Worm (Caenorhabditis elegans): ENCODE data around the gene D1086.18.
A peak's percentile ranks its signal among the peaks of the same experiment; 100 is the strongest.

Gene D1086.18

DNA sequence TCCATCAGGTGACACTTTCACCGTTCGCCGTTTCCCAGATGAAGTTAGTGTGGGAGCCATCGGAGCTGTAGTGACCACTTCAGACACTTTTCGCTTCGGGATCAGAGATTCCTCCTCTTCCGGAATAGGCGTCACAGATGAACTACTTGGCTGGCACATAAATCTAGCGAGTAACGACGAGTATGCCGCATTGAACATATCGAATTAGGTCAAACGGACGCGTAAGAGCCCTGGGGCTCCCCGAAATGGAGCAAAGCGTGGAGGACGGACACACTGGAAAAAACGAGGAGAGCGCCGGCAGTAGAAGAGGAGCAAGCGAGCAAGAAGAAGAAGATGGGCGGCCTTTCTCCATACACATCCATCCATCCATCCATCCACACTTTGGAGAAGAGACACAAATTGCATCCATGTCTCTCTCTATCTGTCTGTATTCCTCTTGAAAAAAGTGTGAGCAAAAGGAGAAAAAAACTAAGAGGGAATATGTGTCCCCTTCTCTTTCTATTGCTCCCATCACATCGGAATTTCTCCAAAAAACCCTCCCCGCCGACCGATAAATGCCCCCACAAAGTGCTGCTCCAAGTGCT is 40.7 kb downstream of the D1086.18 start:
- TF ChIP-seq lin-14 (GFP tag; optimal IDR thresholded peaks at IDR 0.05) (peak; percentile 57), zip-4 (GFP tag; optimal IDR thresholded peaks at IDR 0.05) (no peak), elt-3 (tag; optimal IDR thresholded peaks at IDR 0.05) (no peak), tbx-2 (tag; optimal IDR thresholded peaks at IDR 0.05) (no peak), Y116A8C.19 (tag; optimal IDR thresholded peaks at IDR 0.05; ENCODE audit: borderline replicate concordance) (no peak), hlh-17 (GFP tag; optimal IDR thresholded peaks at IDR 0.05; ENCODE audit: borderline replicate concordance) (no peak), C16A3.4 (tag; optimal IDR thresholded peaks at IDR 0.05) (no peak), vab-15 (tag; optimal IDR thresholded peaks at IDR 0.05) (no peak), unc-62 (GFP tag; optimal IDR thresholded peaks at IDR 0.05) (no peak), dpl-1 (GFP tag; optimal IDR thresholded peaks at IDR 0.05) (no peak), mdl-1 (tag; optimal IDR thresholded peaks at IDR 0.05) (no peak), efl-3 (GFP tag; optimal IDR thresholded peaks at IDR 0.05) (no peak), fkh-10 (GFP tag; optimal IDR thresholded peaks at IDR 0.05) (peak; percentile 3), fkh-4 (tag; optimal IDR thresholded peaks at IDR 0.05; ENCODE audit: borderline replicate concordance) (no peak), ceh-82 (tag; optimal IDR thresholded peaks at IDR 0.05) (peak in 1 of 3 experiments; percentile 27), tlp-1 (tag; optimal IDR thresholded peaks at IDR 0.05) (no peak), ceh-90 (tag; optimal IDR thresholded peaks at IDR 0.05) (no peak), alr-1 (tag; optimal IDR thresholded peaks at IDR 0.05; ENCODE audit: borderline replicate concordance) (no peak), unc-86 (tag; optimal IDR thresholded peaks at IDR 0.05) (no peak), ets-5 (GFP tag; IDR thresholded peaks at IDR 0.05) (no peak), pqm-1 (tag; optimal IDR thresholded peaks at IDR 0.05) (no peak)

- TF ChIP-seq efl-1 (optimal IDR thresholded peaks at IDR 0.05) (no peak), efl-1 (GFP tag; optimal IDR thresholded peaks at IDR 0.05 in 1 of 2) (peak in 1 of 2 experiments; percentile 83), ama-1 (optimal IDR thresholded peaks at IDR 0.05) (no peak), lin-14 (GFP tag; optimal IDR thresholded peaks at IDR 0.05) (peak; percentile 37), lin-35 (GFP tag; optimal IDR thresholded peaks at IDR 0.05) (peak in 1 of 2 experiments; percentile 7), mdl-1 (tag; optimal IDR thresholded peaks at IDR 0.05) (no peak), nhr-77 (tag; optimal IDR thresholded peaks at IDR 0.05) (no peak)
These were observed 42.1 kb downstream of the D1086.18 start for ce11 chrV:14127834-14128233.

DNA sequence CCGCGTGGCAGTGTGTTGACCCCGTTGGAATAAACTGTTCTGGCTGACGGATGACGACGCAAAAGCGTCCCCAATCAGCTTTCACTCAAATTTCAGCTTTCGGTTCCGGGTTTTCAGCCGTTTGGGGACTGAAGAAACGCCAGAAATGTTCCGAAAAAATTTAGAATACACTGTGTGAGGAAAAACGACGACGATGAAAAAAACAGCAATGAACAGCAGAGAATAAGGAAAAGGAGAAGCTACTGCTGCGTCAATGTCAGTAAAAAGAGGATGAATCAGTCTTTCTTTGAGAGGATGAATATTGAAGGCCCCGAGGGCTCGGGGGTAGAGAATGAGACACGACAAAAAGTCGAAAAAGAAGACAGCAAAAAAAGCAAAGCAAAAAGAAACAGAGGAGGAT is 43.2 kb downstream of the D1086.18 start:
- TF ChIP-seq lin-14 (GFP tag; optimal IDR thresholded peaks at IDR 0.05) (peak; percentile 9), pax-3 (tag; optimal IDR thresholded peaks at IDR 0.05) (peak; percentile 41), C34B4.2 (tag; optimal IDR thresholded peaks at IDR 0.05) (no peak), hlh-4 (tag; optimal IDR thresholded peaks at IDR 0.05) (no peak), efl-1 (optimal IDR thresholded peaks at IDR 0.05) (no peak), efl-1 (GFP tag; optimal IDR thresholded peaks at IDR 0.05 in 1 of 2) (peak in 1 of 2 experiments; percentile 88), ets-5 (GFP tag; IDR thresholded peaks at IDR 0.05) (no peak), skn-1 (tag; optimal IDR thresholded peaks at IDR 0.05) (no peak), zag-1 (tag; optimal IDR thresholded peaks at IDR 0.05) (no peak), nhr-71 (tag; optimal IDR thresholded peaks at IDR 0.05) (no peak), mep-1 (tag; optimal IDR thresholded peaks at IDR 0.05) (no peak), fos-1 (tag; optimal IDR thresholded peaks at IDR 0.05) (no peak), elt-3 (tag; optimal IDR thresholded peaks at IDR 0.05) (no peak), nhr-12 (tag; optimal IDR thresholded peaks at IDR 0.05) (no peak)

- TF ChIP-seq nhr-77 (tag; optimal IDR thresholded peaks at IDR 0.05) (no peak), lin-14 (GFP tag; optimal IDR thresholded peaks at IDR 0.05) (peak; percentile 44), mdl-1 (tag; optimal IDR thresholded peaks at IDR 0.05) (no peak), zip-4 (GFP tag; optimal IDR thresholded peaks at IDR 0.05) (no peak), nhr-237 (tag; optimal IDR thresholded peaks at IDR 0.05) (no peak)
These were observed 44.5 kb downstream of the D1086.18 start for ce11 chrV:14130226-14130625.
